Fruit fly (Drosophila melanogaster) whole organism, prepupa: ENCODE data around the gene CG32225.
A peak's percentile ranks its signal among the peaks of the same experiment; 100 is the strongest.

ENCODE experiments used
- Blimp-1 ChIP-seq: fragments of 200-800 bp; sonication (Bioruptor generic); optimal IDR thresholded peaks from 3 replicates; lab custom pipeline; 2017; ENCODE audit warnings: missing biosample characterization, missing genetic modification characterization, mild to moderate bottlenecking, moderate library complexity, missing genetic modification reagents
- CG10631 ChIP-seq: fragments of 200-800 bp; sonication (Bioruptor generic); optimal IDR thresholded peaks from 2 replicates; lab custom pipeline; 2016; ENCODE audit warnings: missing biosample characterization, missing genetic modification characterization
- CG10669 ChIP-seq: fragments of 200-800 bp; sonication (Bioruptor generic); optimal IDR thresholded peaks from 3 replicates; lab custom pipeline; 2018; ENCODE audit warnings: missing biosample characterization, mild to moderate bottlenecking, missing genetic modification characterization, moderate library complexity
- CG11762 ChIP-seq: fragments of 200-800 bp; sonication (Bioruptor generic); optimal IDR thresholded peaks from 3 replicates; lab custom pipeline; 2016; ENCODE audit warnings: missing biosample characterization, missing genetic modification characterization; ENCODE audit not compliant: insufficient read depth
- CG11902 ChIP-seq: fragments of 200-800 bp; sonication (Bioruptor generic); optimal IDR thresholded peaks from 3 replicates; lab custom pipeline; 2016; ENCODE audit warnings: missing biosample characterization, missing genetic modification characterization
- CG15336 ChIP-seq: fragments of 200-800 bp; sonication (Bioruptor generic); IDR thresholded peaks from 2 replicates; pipeline ENCODE4 v1.3.6; 2022; ENCODE audit warnings: missing biosample characterization, missing genetic modification characterization
- CG1621 ChIP-seq: fragments of 200-800 bp; sonication (Bioruptor generic); optimal IDR thresholded peaks from 3 replicates; lab custom pipeline; 2018; ENCODE audit warnings: missing biosample characterization, mild to moderate bottlenecking, missing genetic modification characterization
- CG16779 ChIP-seq: fragments of 200-800 bp; sonication (Bioruptor generic); optimal IDR thresholded peaks from 3 replicates; lab custom pipeline; 2017; ENCODE audit warnings: missing biosample characterization, mild to moderate bottlenecking, missing genetic modification characterization
- CG3032 ChIP-seq: fragments of 200-800 bp; optimal IDR thresholded peaks from 2 replicates; lab custom pipeline; 2019; ENCODE audit warnings: missing biosample characterization, mild to moderate bottlenecking, missing genetic modification characterization, moderate library complexity
- CG31627 ChIP-seq: fragments of 200-800 bp; sonication (Bioruptor generic); optimal IDR thresholded peaks from 3 replicates; lab custom pipeline; 2016; ENCODE audit warnings: missing biosample characterization, missing genetic modification characterization
- CG32006 ChIP-seq: fragments of 200-800 bp; sonication (Bioruptor generic); optimal IDR thresholded peaks from 3 replicates; lab custom pipeline; 2017; ENCODE audit warnings: missing biosample characterization, mild to moderate bottlenecking, missing genetic modification characterization
- CG4318 ChIP-seq: fragments of 200-800 bp; sonication (Bioruptor generic); optimal IDR thresholded peaks from 3 replicates; lab custom pipeline; 2017; ENCODE audit warnings: missing biosample characterization, mild to moderate bottlenecking, missing genetic modification characterization
- CG6163 ChIP-seq: fragments of 200-800 bp; sonication (Bioruptor generic); IDR thresholded peaks from 3 replicates; pipeline ENCODE4 v1.3.6; 2022; ENCODE audit warnings: missing biosample characterization, missing genetic modification characterization
- CG6276 ChIP-seq: fragments of 200-800 bp; sonication (Bioruptor generic); optimal IDR thresholded peaks from 2 replicates; lab custom pipeline; 2017; ENCODE audit warnings: missing biosample characterization, mild to moderate bottlenecking, missing genetic modification characterization
- CG6792 ChIP-seq: fragments of 200-800 bp; sonication (Bioruptor generic); optimal IDR thresholded peaks from 3 replicates; lab custom pipeline; 2016; ENCODE audit warnings: missing biosample characterization, missing genetic modification characterization
- CG6808 ChIP-seq: fragments of 200-800 bp; sonication (Bioruptor generic); optimal IDR thresholded peaks from 3 replicates; lab custom pipeline; 2017; ENCODE audit warnings: missing biosample characterization, missing genetic modification characterization, mild to moderate bottlenecking, moderate library complexity, missing genetic modification reagents
- CG6854 ChIP-seq: fragments of 200-800 bp; sonication (Bioruptor generic); optimal IDR thresholded peaks from 2 replicates; lab custom pipeline; 2017; ENCODE audit warnings: missing biosample characterization, mild to moderate bottlenecking, missing genetic modification characterization
- CG8119 ChIP-seq: fragments of 200-800 bp; sonication (Bioruptor generic); IDR thresholded peaks from 3 replicates; pipeline ENCODE4 v1.3.6; 2022; ENCODE audit warnings: missing biosample characterization, missing genetic modification characterization
- CG8319 ChIP-seq: fragments of 200-800 bp; sonication (Bioruptor generic); optimal IDR thresholded peaks from 3 replicates; lab custom pipeline; 2016; ENCODE audit warnings: missing biosample characterization, missing genetic modification characterization
- Eip78C ChIP-seq: fragments of 200-800 bp; sonication (Bioruptor generic); peaks from one replicate; lab custom pipeline; 2016; ENCODE audit warnings: missing biosample characterization, missing genetic modification characterization
- Ets96B ChIP-seq: fragments of 200-800 bp; optimal IDR thresholded peaks from 2 replicates; lab custom pipeline; 2019; ENCODE audit warnings: missing biosample characterization, mild to moderate bottlenecking, missing genetic modification characterization, moderate library complexity
- Gug ChIP-seq: fragments of 200-800 bp; sonication (Bioruptor generic); IDR thresholded peaks from 2 replicates; pipeline ENCODE4 v1.3.6; 2022; ENCODE audit warnings: missing biosample characterization, missing genetic modification characterization
- Hr38 ChIP-seq: sonication (Bioruptor generic); optimal IDR thresholded peaks from 2 replicates; lab custom pipeline; 2016; ENCODE audit warnings: missing biosample characterization, missing genetic modification characterization
- Hr39 ChIP-seq: fragments of 200-800 bp; sonication (Bioruptor generic); optimal IDR thresholded peaks from 2 replicates; lab custom pipeline; 2016; ENCODE audit warnings: missing biosample characterization, missing genetic modification characterization
- Met ChIP-seq: fragments of 200-800 bp; sonication (Bioruptor generic); optimal IDR thresholded peaks from 3 replicates; lab custom pipeline; 2016; ENCODE audit warnings: missing biosample characterization, missing genetic modification characterization
- OdsH ChIP-seq: fragments of 200-800 bp; sonication (Bioruptor generic); optimal IDR thresholded peaks from 3 replicates; lab custom pipeline; 2016; ENCODE audit warnings: missing biosample characterization, missing genetic modification characterization
- Smox ChIP-seq: fragments of 200-800 bp; sonication (Bioruptor generic); optimal IDR thresholded peaks from 3 replicates; lab custom pipeline; 2016; ENCODE audit warnings: missing biosample characterization, missing genetic modification characterization
- Sox102F ChIP-seq: fragments of 200-800 bp; sonication (Bioruptor generic); optimal IDR thresholded peaks from 2 replicates; lab custom pipeline; 2016; ENCODE audit warnings: missing biosample characterization, mild to moderate bottlenecking, missing genetic modification characterization
- Sox14 ChIP-seq: fragments of 200-800 bp; sonication (Bioruptor generic); optimal IDR thresholded peaks from 3 replicates; lab custom pipeline; 2016; ENCODE audit warnings: missing biosample characterization, missing genetic modification characterization
- Sox15 ChIP-seq: fragments of 200-800 bp; sonication (Bioruptor generic); optimal IDR thresholded peaks from 3 replicates; lab custom pipeline; 2016; ENCODE audit warnings: missing biosample characterization, missing genetic modification characterization
- achi ChIP-seq: fragments of 200-800 bp; sonication (Bioruptor generic); optimal IDR thresholded peaks from 3 replicates; lab custom pipeline; 2016; ENCODE audit warnings: missing biosample characterization, missing genetic modification characterization
- cyc ChIP-seq: fragments of 200-800 bp; sonication (Bioruptor generic); optimal IDR thresholded peaks from 3 replicates; lab custom pipeline; 2016; ENCODE audit warnings: missing biosample characterization, missing genetic modification characterization
- dsx ChIP-seq: fragments of 200-800 bp; optimal IDR thresholded peaks from 3 replicates; lab custom pipeline; 2019; ENCODE audit warnings: missing biosample characterization, mild to moderate bottlenecking, missing genetic modification characterization, moderate library complexity; ENCODE audit not compliant: poor library complexity, severe bottlenecking
- eg ChIP-seq: fragments of 200-800 bp; sonication (Bioruptor generic); IDR thresholded peaks from 3 replicates; pipeline ENCODE4 v1.3.6; 2022; ENCODE audit warnings: missing biosample characterization, missing genetic modification characterization
- esn ChIP-seq: fragments of 200-800 bp; sonication (Bioruptor generic); optimal IDR thresholded peaks from 2 replicates; lab custom pipeline; 2016; ENCODE audit warnings: missing biosample characterization, mild to moderate bottlenecking, missing genetic modification characterization, moderate library complexity
- fd59A ChIP-seq: fragments of 200-800 bp; sonication (Bioruptor generic); optimal IDR thresholded peaks from 2 replicates; lab custom pipeline; 2017; ENCODE audit warnings: missing biosample characterization, mild to moderate bottlenecking, missing genetic modification characterization, missing genetic modification reagents
- fd85E ChIP-seq: fragments of 200-800 bp; sonication (Bioruptor generic); optimal IDR thresholded peaks from 3 replicates; lab custom pipeline; 2016; ENCODE audit warnings: missing biosample characterization, missing genetic modification characterization
- lz ChIP-seq: fragments of 200-800 bp; sonication (Bioruptor generic); optimal IDR thresholded peaks from 3 replicates; lab custom pipeline; 2016; ENCODE audit warnings: missing biosample characterization, missing genetic modification characterization
- pdm3 ChIP-seq: fragments of 200-800 bp; sonication (Bioruptor generic); optimal IDR thresholded peaks from 3 replicates; lab custom pipeline; 2016; ENCODE audit warnings: missing biosample characterization, missing genetic modification characterization
- salr ChIP-seq, 2 experiments: fragments of 200-800 bp; sonication (Bioruptor generic); optimal IDR thresholded peaks; 3 replicates each; lab custom pipeline; 2016 to 2018; ENCODE audit warnings: missing biosample characterization in 2 of 2, missing genetic modification characterization in 2 of 2, mild to moderate bottlenecking in 1 of 2
- spab ChIP-seq: fragments of 200-800 bp; sonication (Bioruptor generic); optimal IDR thresholded peaks from 2 replicates; lab custom pipeline; 2017; ENCODE audit warnings: missing biosample characterization, mild to moderate bottlenecking, missing genetic modification characterization, missing genetic modification reagents
- ss ChIP-seq, 2 experiments: fragments of 200-800 bp; sonication (Bioruptor generic); optimal IDR thresholded peaks; 2 replicates in 1 of 2; 3 replicates in 1 of 2; lab custom pipeline; 2017 to 2018; ENCODE audit warnings: mild to moderate bottlenecking in 2 of 2, missing biosample characterization in 2 of 2, missing genetic modification characterization in 2 of 2, moderate library complexity in 1 of 2
- svp ChIP-seq: fragments of 200-800 bp; sonication (Bioruptor generic); peaks from one replicate; lab custom pipeline; 2016; ENCODE audit warnings: missing biosample characterization, missing genetic modification characterization
- vri ChIP-seq: fragments of 200-800 bp; sonication (Bioruptor generic); optimal IDR thresholded peaks from 3 replicates; lab custom pipeline; 2016; ENCODE audit warnings: missing biosample characterization, mild to moderate bottlenecking, missing genetic modification characterization

The CG32225 gene

DNA sequence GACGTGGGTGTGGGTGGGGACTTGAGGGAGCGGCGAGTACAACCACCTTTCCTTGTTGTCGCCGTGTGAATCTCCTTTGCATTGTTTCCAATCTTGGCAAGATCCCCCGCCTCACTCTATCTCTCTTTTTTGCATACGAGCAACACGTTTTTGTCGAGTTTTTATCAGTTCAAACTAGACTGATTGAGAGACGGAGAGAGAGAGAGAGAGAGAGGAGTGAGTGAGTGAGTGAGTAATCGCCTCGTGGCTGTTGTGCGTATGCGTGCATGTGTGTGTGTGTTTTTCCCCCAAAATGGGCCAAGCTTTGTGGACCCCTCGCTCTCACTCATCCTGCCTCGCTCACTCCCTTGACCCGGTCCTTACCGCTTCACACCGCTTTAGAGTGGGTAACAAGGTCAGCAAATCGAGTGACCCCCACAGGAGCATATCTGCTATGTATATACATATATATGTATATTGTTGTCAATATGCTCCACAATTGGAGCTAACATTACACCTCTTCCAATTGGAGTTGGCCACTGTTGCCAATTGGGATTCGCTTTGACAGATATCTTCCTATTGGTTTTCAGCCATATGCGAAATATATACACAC is 43.3 kb upstream of the CG32225 start (continued):
- TF ChIP-seq CG4318 (GFP tag; lab: Kevin White, UChicago): no peak
- no peak for TF ChIP-seq CG6276 (GFP tag; lab: Kevin White, UChicago)
- TF ChIP-seq CG6854 (GFP tag; lab: Kevin White, UChicago): no peak
- TF ChIP-seq pdm3 (GFP tag; lab: Kevin White, UChicago): no peak
- no peak for TF ChIP-seq Gug (GFP tag; lab: Robert Waterston, UW)
- TF ChIP-seq CG3032 (tag; lab: Kevin White, UChicago): no peak
- TF ChIP-seq ss (GFP tag; optimal IDR thresholded peaks at IDR 0.05; lab: Kevin White, UChicago): no peak
- no peak for TF ChIP-seq CG6163 (GFP tag; lab: Robert Waterston, UW)
- TF ChIP-seq CG1621 (tag; lab: Kevin White, UChicago): no peak
- no peak for TF ChIP-seq Ets96B (tag; lab: Kevin White, UChicago)
- TF ChIP-seq CG8319 (GFP tag; lab: Kevin White, UChicago): no peak
- TF ChIP-seq OdsH (GFP tag; lab: Kevin White, UChicago): no peak
- no peak for TF ChIP-seq cyc
- no peak for TF ChIP-seq CG32006 (GFP tag; lab: Kevin White, UChicago)
- TF ChIP-seq CG8119 (GFP tag; lab: Robert Waterston, UW): 0 out of 3 replicates have a peak, but pooled peaks have one; percentile 32
- no peak for TF ChIP-seq salr (GFP tag; optimal IDR thresholded peaks at IDR 0.05; lab: Kevin White, UChicago)
- no peak for TF ChIP-seq CG11902 (GFP tag; lab: Kevin White, UChicago)
- peak; percentile 22; the same call in 1 of the 2 replicates for TF ChIP-seq CG15336
- peak; percentile 25 for TF ChIP-seq vri (GFP tag; lab: Kevin White, UChicago)
- no peak for TF ChIP-seq CG10631 (GFP tag; lab: Kevin White, UChicago)
- no peak for TF ChIP-seq Hr39 (GFP tag; lab: Kevin White, UChicago)
- TF ChIP-seq svp (GFP tag; lab: Kevin White, UChicago): peak; percentile 89
- TF ChIP-seq Hr38: no peak
- peak; percentile 87 for TF ChIP-seq Sox14 (GFP tag; lab: Kevin White, UChicago)
- TF ChIP-seq, all 60 proteins: peak for 7

DNA sequence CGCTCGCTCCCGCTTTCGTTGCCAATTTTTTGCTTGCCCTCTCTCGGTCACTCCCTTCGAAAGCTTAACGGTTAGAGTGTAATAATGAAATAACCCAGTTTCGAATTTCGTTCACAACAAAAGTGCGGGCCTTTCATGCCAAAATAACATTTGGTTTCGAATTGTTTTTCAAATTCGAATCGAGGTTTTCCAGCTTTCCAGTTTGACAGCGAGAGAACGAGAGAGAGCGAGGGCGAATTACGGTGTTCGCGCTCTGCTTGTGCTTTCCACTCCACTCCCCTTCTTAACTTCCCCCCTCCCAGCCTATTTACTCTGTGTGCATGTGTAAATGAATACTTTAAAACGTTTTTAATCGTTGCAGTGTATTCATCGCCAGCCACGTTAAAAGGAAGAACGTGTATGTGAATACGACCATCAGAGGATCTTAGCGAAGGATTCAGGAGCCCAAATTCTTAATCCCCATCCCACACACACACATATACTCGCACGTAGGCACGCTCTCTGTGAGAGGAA is 42.6 kb upstream of the CG32225 start:
- TF ChIP-seq Eip78C (GFP tag; lab: Kevin White, UChicago) (peak; percentile 35), Sox15 (GFP tag; lab: Kevin White, UChicago) (no peak), CG10631 (GFP tag; lab: Kevin White, UChicago) (no peak)

DNA sequence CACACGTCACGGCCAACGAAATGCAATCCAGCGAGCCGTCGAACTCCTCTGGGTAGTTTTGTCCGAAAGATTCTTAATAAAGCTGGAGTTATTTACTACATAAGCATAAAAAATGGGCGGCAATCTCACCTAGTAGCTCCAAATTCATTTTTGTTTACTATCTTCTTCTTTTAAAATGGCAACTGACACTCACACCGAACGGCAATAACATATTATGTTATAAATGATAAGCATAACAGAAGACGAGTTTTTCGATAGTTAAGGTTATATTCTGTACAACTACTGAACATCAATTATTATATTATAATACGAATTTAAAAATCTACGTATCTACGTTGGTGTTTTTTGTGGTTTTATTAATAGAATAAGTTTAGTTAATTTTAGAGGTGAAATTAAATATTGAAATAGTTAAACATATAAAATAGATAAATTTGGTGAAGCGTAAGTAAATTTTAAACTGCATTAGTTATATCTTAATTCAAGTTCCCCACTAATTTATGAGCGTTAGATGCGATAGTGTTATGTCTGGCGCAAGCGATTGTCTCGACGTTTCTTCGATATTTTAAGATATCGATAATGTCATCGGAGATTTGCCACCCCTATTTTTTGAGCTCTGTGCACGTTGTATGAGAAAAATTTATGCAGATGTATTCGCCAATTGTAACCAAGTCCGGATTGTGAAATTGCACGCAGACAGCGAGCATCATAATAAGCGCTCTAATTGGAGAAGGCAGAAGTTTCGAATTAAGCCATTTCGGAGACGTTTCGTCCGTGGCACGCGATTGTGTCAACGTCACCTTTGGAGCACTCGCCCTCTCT is 41.9 kb upstream of the CG32225 start, which contains the start of the genes Rbbp5 and eRF1:
Gene Rbbp5 (minus strand): TSS at position 181 of the 819 bp plus-strand sequence.
Gene eRF1 (plus strand): TSS at position 594 of the 819 bp plus-strand sequence.
- peak; percentile 64 for TF ChIP-seq CG6792 (GFP tag; lab: Kevin White, UChicago)
- TF ChIP-seq CG16779 (tag; lab: Kevin White, UChicago): no peak
- TF ChIP-seq esn (GFP tag; lab: Kevin White, UChicago): peak; percentile 76
- no peak for TF ChIP-seq vri (GFP tag; lab: Kevin White, UChicago)
- no peak; the same call in none of the 2 replicates for TF ChIP-seq CG15336
- peak; percentile 24 for TF ChIP-seq CG6276 (GFP tag; lab: Kevin White, UChicago)
- peak; percentile 72 for TF ChIP-seq CG31627
- TF ChIP-seq CG1621 (tag; lab: Kevin White, UChicago): no peak
- TF ChIP-seq CG6808 (GFP tag; lab: Kevin White, UChicago): no peak
- no peak for TF ChIP-seq Blimp-1 (GFP tag; lab: Kevin White, UChicago)
- no peak for TF ChIP-seq fd59A (GFP tag; lab: Kevin White, UChicago)
- peak; percentile 71 for TF ChIP-seq Smox (GFP tag; lab: Kevin White, UChicago)
- TF ChIP-seq Eip78C (GFP tag; lab: Kevin White, UChicago): peak; percentile 70
- TF ChIP-seq eg (GFP tag; lab: Robert Waterston, UW): no peak; the same call in 2 of the 3 replicates
- TF ChIP-seq Sox102F: peak; percentile 69
- no peak for TF ChIP-seq fd85E (GFP tag; lab: Kevin White, UChicago)
- TF ChIP-seq CG11762: peak; percentile 23
- TF ChIP-seq spab (GFP tag; lab: Kevin White, UChicago): no peak
- peak; percentile 66 for TF ChIP-seq Met
- peak; percentile 66 for TF ChIP-seq lz (GFP tag; lab: Kevin White, UChicago)
- peak; percentile 34 for TF ChIP-seq CG10669 (GFP tag; lab: Kevin White, UChicago)
- peak; percentile 79 for TF ChIP-seq OdsH (GFP tag; lab: Kevin White, UChicago)
- TF ChIP-seq dsx: peak; percentile 51
- peak; percentile 58 for TF ChIP-seq achi (GFP tag; lab: Kevin White, UChicago)
